Worm (Caenorhabditis elegans): ENCODE measurements around the gene F49C5.10.

Gene F49C5.10

ce11 chrII:12546413-12546812 lies at the start of gene F49C5.10, which contains the start of gene F49C5.5:
TSS of gene F49C5.10 (plus strand) at chrII:12546756.
TSS of gene F49C5.5 (minus strand) at chrII:12546513.
- TF ChIP-seq ZK546.5 (tag; optimal IDR thresholded peaks at IDR 0.05) (no peak), elt-1 (tag; optimal IDR thresholded peaks at IDR 0.05) (no peak), fos-1 (tag; optimal IDR thresholded peaks at IDR 0.05) (no peak)

DNA sequence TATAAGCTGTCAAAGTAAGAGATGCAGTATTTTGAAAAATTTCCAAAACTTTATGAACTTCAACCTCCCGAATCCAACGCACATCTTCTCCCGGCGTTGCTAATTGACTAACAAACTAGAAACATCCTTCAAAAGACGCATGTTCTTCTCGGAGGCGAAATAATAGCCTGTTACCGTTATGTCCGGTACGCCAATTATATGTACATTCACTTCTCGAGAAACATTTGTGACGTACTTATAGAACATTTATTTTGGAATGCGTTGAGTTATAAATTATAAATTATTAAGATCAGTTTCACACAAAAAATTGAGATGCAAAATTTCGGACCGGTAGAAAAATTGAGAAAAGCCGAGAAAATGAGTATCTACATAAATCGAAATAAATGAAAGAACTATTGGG lies 49.6 kb upstream of the F49C5.10 start, which contains the start of gene T21B4.3:
TSS of gene T21B4.3 (minus strand) at position 101 of the 400 bp plus-strand sequence.
- no peak for TF ChIP-seq ztf-4 (tag; optimal IDR thresholded peaks at IDR 0.05)
- TF ChIP-seq ceh-16 (tag; optimal IDR thresholded peaks at IDR 0.05) = no peak
- TF ChIP-seq dmd-4 (tag; optimal IDR thresholded peaks at IDR 0.05) = no peak
- TF ChIP-seq nhr-77 (tag; optimal IDR thresholded peaks at IDR 0.05) = no peak
- no peak for TF ChIP-seq zag-1 (tag; optimal IDR thresholded peaks at IDR 0.05)
- no peak for TF ChIP-seq ZK546.5 (tag; optimal IDR thresholded peaks at IDR 0.05)

ce11 chrII:12499969-12500368 lies 46.6 kb upstream of the F49C5.10 start:
- no peak for TF ChIP-seq lin-39 (tag; optimal IDR thresholded peaks at IDR 0.05)
- no peak for TF ChIP-seq ZK546.5 (tag; optimal IDR thresholded peaks at IDR 0.05)
- TF ChIP-seq elt-1 (tag; optimal IDR thresholded peaks at IDR 0.05) = no peak
- no peak for TF ChIP-seq nhr-25 (tag; optimal IDR thresholded peaks at IDR 0.05)
- no peak for TF ChIP-seq C34F6.9 (tag; optimal IDR thresholded peaks at IDR 0.05)
- no peak for TF ChIP-seq sem-4 (tag; optimal IDR thresholded peaks at IDR 0.05)
- TF ChIP-seq crh-2 (tag; optimal IDR thresholded peaks at IDR 0.05) = no peak
- no peak for TF ChIP-seq unc-39 (tag; optimal IDR thresholded peaks at IDR 0.05)
- TF ChIP-seq elt-3 (tag; optimal IDR thresholded peaks at IDR 0.05) = no peak
- TF ChIP-seq gmeb-1 (tag; optimal IDR thresholded peaks at IDR 0.05) = no peak
- TF ChIP-seq mbf-1 (tag; optimal IDR thresholded peaks at IDR 0.05) = no peak
- TF ChIP-seq ceh-16 (tag; optimal IDR thresholded peaks at IDR 0.05) = no peak
- no peak for TF ChIP-seq mab-5 (tag; optimal IDR thresholded peaks at IDR 0.05)
- TF ChIP-seq R02D3.7 (tag; optimal IDR thresholded peaks at IDR 0.05) = no peak
- no peak for TF ChIP-seq nhr-12 (tag; optimal IDR thresholded peaks at IDR 0.05)
- TF ChIP-seq lin-13 (GFP tag; optimal IDR thresholded peaks at IDR 0.05) = no peak
- no peak for TF ChIP-seq ztf-11 (tag; optimal IDR thresholded peaks at IDR 0.05)
- TF ChIP-seq mdl-1 (tag; optimal IDR thresholded peaks at IDR 0.05) = no peak
- no peak for TF ChIP-seq egl-27 (tag; optimal IDR thresholded peaks at IDR 0.05)
- no peak for TF ChIP-seq unc-62 (GFP tag; optimal IDR thresholded peaks at IDR 0.05)

- no peak for TF ChIP-seq lin-13 (GFP tag; optimal IDR thresholded peaks at IDR 0.05)
- no peak for TF ChIP-seq nhr-21 (tag; optimal IDR thresholded peaks at IDR 0.05)
- TF ChIP-seq nhr-77 (tag; optimal IDR thresholded peaks at IDR 0.05) = no peak
- TF ChIP-seq elt-1 (tag; optimal IDR thresholded peaks at IDR 0.05) = no peak
- TF ChIP-seq nhr-12 (tag; optimal IDR thresholded peaks at IDR 0.05) = no peak
- TF ChIP-seq skn-1 (tag; optimal IDR thresholded peaks at IDR 0.05) = no peak
These were observed 43.8 kb upstream of the F49C5.10 start, which contains the start of gene ador-1 for ce11 chrII:12502784-12503183. TSS of gene ador-1 (minus strand) at chrII:12502884.

DNA sequence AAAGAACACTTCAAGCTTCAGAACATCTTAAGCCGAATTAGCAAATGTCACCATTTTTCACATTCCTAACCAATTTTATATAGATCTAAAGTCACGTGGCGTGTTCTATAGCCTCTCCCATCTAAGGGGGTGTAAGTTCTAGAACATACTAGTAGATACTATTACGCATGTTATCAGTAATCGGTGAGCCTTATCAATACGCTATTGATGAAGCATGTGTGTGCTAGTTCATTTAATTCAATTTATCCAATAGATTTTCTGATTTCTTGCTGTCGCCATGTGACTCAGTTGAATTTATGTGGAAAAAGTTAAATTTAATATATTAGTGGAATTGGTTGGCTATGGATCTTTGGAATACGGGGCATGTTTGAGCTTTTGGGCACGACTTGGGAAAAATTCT lies 40.0 kb upstream of the F49C5.10 start:
- TF ChIP-seq lin-11 (tag; optimal IDR thresholded peaks at IDR 0.05) (no peak), nhr-23 (tag; optimal IDR thresholded peaks at IDR 0.05) (no peak), gmeb-1 (tag; optimal IDR thresholded peaks at IDR 0.05) (no peak), unc-55 (GFP tag; optimal IDR thresholded peaks at IDR 0.05) (no peak), nhr-129 (tag; optimal IDR thresholded peaks at IDR 0.05) (no peak), nhr-6 (tag; optimal IDR thresholded peaks at IDR 0.05) (no peak), nhr-10 (tag; optimal IDR thresholded peaks at IDR 0.05) (no peak), ama-1 (optimal IDR thresholded peaks at IDR 0.05) (no peak), sma-9 (GFP tag; optimal IDR thresholded peaks at IDR 0.05) (no peak), sma-9 (tag; optimal IDR thresholded peaks at IDR 0.05) (no peak), aly-2 (tag; optimal IDR thresholded peaks at IDR 0.05) (no peak), ztf-11 (tag; optimal IDR thresholded peaks at IDR 0.05) (no peak), nhr-77 (tag; optimal IDR thresholded peaks at IDR 0.05) (no peak), mdl-1 (tag; optimal IDR thresholded peaks at IDR 0.05) (no peak), ZK546.5 (tag; optimal IDR thresholded peaks at IDR 0.05) (no peak), lin-39 (tag; optimal IDR thresholded peaks at IDR 0.05) (no peak), C34F6.9 (tag; optimal IDR thresholded peaks at IDR 0.05) (no peak), sma-3 (GFP tag; optimal IDR thresholded peaks at IDR 0.05) (no peak), mab-5 (tag; optimal IDR thresholded peaks at IDR 0.05) (no peak), unc-39 (tag; optimal IDR thresholded peaks at IDR 0.05) (no peak), sem-4 (tag; optimal IDR thresholded peaks at IDR 0.05) (no peak)
